Fruit fly (Drosophila melanogaster) whole organism, pupa: ENCODE results near the gene CG32192.

Experiments used
- CG10348 ChIP-seq: fragments of 200-800 bp; sonication (Bioruptor generic); IDR thresholded peaks from 2 replicates; pipeline ENCODE4 v1.3.6; 2022; ENCODE audit warnings: missing biosample characterization, missing genetic modification characterization
- CG12605 ChIP-seq: fragments of 200-800 bp; sonication (Bioruptor generic); IDR thresholded peaks from 2 replicates; pipeline ENCODE4 v1.3.6; 2022; ENCODE audit warnings: missing biosample characterization, missing genetic modification characterization
- CG13204 ChIP-seq: fragments of 200-800 bp; sonication (Bioruptor generic); optimal IDR thresholded peaks from 2 replicates; lab custom pipeline; 2018; ENCODE audit warnings: missing biosample characterization, mild to moderate bottlenecking, missing genetic modification characterization, moderate library complexity
- CG14655 ChIP-seq: fragments of 200-800 bp; sonication (Bioruptor generic); optimal IDR thresholded peaks from 3 replicates; lab custom pipeline; 2017; ENCODE audit warnings: mild to moderate bottlenecking, missing biosample characterization, missing genetic modification reagents, missing genetic modification characterization
- CG15710 ChIP-seq: fragments of 200-800 bp; sonication (Bioruptor generic); optimal IDR thresholded peaks from 2 replicates; lab custom pipeline; 2018; ENCODE audit warnings: missing biosample characterization, mild to moderate bottlenecking, missing genetic modification characterization, moderate library complexity
- CG17806 ChIP-seq: fragments of 200-800 bp; sonication (Bioruptor generic); optimal IDR thresholded peaks from 2 replicates; lab custom pipeline; 2018; ENCODE audit warnings: missing biosample characterization, mild to moderate bottlenecking, missing genetic modification characterization, moderate library complexity
- CG32121 ChIP-seq: fragments of 200-800 bp; sonication (Bioruptor generic); IDR thresholded peaks from 2 replicates; pipeline ENCODE4 v1.3.6; 2022; ENCODE audit warnings: missing biosample characterization, missing genetic modification characterization
- CG34367 ChIP-seq: fragments of 200-800 bp; sonication (Bioruptor generic); optimal IDR thresholded peaks from 2 replicates; lab custom pipeline; 2018; ENCODE audit warnings: missing biosample characterization, mild to moderate bottlenecking, missing genetic modification characterization
- CG4496 ChIP-seq: fragments of 200-800 bp; sonication (Bioruptor generic); IDR thresholded peaks from 3 replicates; pipeline ENCODE4 v1.3.6; 2022; ENCODE audit warnings: missing biosample characterization, missing genetic modification characterization
- CG8159 ChIP-seq: fragments of 200-800 bp; sonication (Bioruptor generic); optimal IDR thresholded peaks from 3 replicates; lab custom pipeline; 2018; ENCODE audit warnings: missing biosample characterization, mild to moderate bottlenecking, missing genetic modification characterization, moderate library complexity
- CG8301 ChIP-seq: fragments of 200-800 bp; sonication (Bioruptor generic); optimal IDR thresholded peaks from 2 replicates; lab custom pipeline; 2018; ENCODE audit warnings: missing biosample characterization, mild to moderate bottlenecking, missing genetic modification characterization
- CG9948 ChIP-seq: fragments of 200-800 bp; sonication (Bioruptor generic); optimal IDR thresholded peaks from 2 replicates; lab custom pipeline; 2018; ENCODE audit warnings: missing biosample characterization, mild to moderate bottlenecking, missing genetic modification characterization, moderate library complexity
- D1 ChIP-seq: fragments of 200-800 bp; sonication (Bioruptor generic); optimal IDR thresholded peaks from 2 replicates; lab custom pipeline; 2018; ENCODE audit warnings: missing biosample characterization, mild to moderate bottlenecking, missing genetic modification characterization, moderate library complexity
- EcR ChIP-seq: fragments of 200-800 bp; sonication (Bioruptor generic); optimal IDR thresholded peaks from 3 replicates; lab custom pipeline; 2019; ENCODE audit warnings: missing biosample characterization, missing genetic modification characterization, mild to moderate bottlenecking, moderate library complexity, missing genetic modification reagents
- Ets98B ChIP-seq: fragments of 200-800 bp; sonication (Bioruptor generic); IDR thresholded peaks from 2 replicates; pipeline ENCODE4 v1.3.6; 2022; ENCODE audit warnings: missing biosample characterization, missing genetic modification characterization
- Pif1A ChIP-seq: fragments of 200-800 bp; sonication (Bioruptor generic); optimal IDR thresholded peaks from 3 replicates; lab custom pipeline; 2016; ENCODE audit warnings: missing biosample characterization, missing genetic modification characterization
- Pif1B ChIP-seq: fragments of 200-800 bp; sonication (Bioruptor generic); optimal IDR thresholded peaks from 3 replicates; lab custom pipeline; 2016; ENCODE audit warnings: missing biosample characterization, missing genetic modification characterization
- Snoo ChIP-seq: fragments of 200-800 bp; sonication (Bioruptor generic); optimal IDR thresholded peaks from 3 replicates; lab custom pipeline; 2017; ENCODE audit warnings: missing biosample characterization, mild to moderate bottlenecking, missing genetic modification characterization, inconsistent platforms
- fd96Ca ChIP-seq: fragments of 200-800 bp; sonication (Bioruptor generic); IDR thresholded peaks from 3 replicates; pipeline ENCODE4 v1.3.6; 2022; ENCODE audit warnings: missing biosample characterization, missing genetic modification characterization
- gl ChIP-seq: fragments of 200-800 bp; sonication (Bioruptor generic); optimal IDR thresholded peaks from 2 replicates; lab custom pipeline; 2018; ENCODE audit warnings: missing biosample characterization, mild to moderate bottlenecking, missing genetic modification characterization
- rn ChIP-seq: fragments of 200-800 bp; sonication (Bioruptor generic); IDR thresholded peaks from 2 replicates; pipeline ENCODE4 v1.3.6; 2022; ENCODE audit warnings: missing biosample characterization, missing genetic modification characterization

Gene CG32192

dm6 chr3L:18044333-18045043 lies 4.4 kb downstream of the CG32192 start:
- TF ChIP-seq Ets98B (GFP tag; lab: Robert Waterston, UW) (no peak), CG8159 (no peak), CG32121 (GFP tag; lab: Robert Waterston, UW) (0 out of 2 replicates have a peak, but pooled peaks have one; percentile 39)

- TF ChIP-seq CG9948 (tag; lab: Kevin White, UChicago) (peak; percentile 6), EcR (GFP tag; lab: Kevin White, UChicago) (peak; percentile 74), CG17806 (tag; lab: Kevin White, UChicago) (peak; percentile 14), CG4496 (no peak), rn (no peak), CG8159 (peak; percentile 25), CG15710 (tag; lab: Kevin White, UChicago) (peak; percentile 17), CG10348 (GFP tag; lab: Robert Waterston, UW) (no peak)
These were observed 6.6 kb downstream of the CG32192 start for dm6 chr3L:18046590-18047158.

DNA sequence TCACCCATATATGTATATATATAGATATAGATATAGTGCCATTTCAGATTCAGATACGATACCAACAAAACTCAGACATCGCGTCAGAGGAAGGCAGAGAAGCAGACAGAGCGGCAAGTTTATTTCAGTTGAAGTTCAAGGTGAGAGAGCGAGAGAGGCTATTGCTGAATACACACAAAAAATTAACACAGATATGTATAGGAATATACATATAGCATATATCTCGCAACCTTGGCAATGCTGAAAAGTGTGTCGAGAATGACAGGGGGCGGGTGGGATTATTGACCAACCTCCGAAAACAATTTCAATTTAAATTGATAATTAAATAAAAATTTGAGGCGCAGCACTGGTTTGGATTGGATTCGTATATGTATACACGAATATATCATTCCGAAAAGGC lies 16.9 kb downstream of the CG32192 start:
- TF ChIP-seq CG8301 (tag; lab: Kevin White, UChicago) (no peak), EcR (GFP tag; lab: Kevin White, UChicago) (peak; percentile 93), CG12605 (no peak), CG17806 (tag; lab: Kevin White, UChicago) (no peak), CG15710 (tag; lab: Kevin White, UChicago) (no peak), fd96Ca (GFP tag; lab: Robert Waterston, UW) (no peak), CG13204 (no peak), CG9948 (tag; lab: Kevin White, UChicago) (no peak)

DNA sequence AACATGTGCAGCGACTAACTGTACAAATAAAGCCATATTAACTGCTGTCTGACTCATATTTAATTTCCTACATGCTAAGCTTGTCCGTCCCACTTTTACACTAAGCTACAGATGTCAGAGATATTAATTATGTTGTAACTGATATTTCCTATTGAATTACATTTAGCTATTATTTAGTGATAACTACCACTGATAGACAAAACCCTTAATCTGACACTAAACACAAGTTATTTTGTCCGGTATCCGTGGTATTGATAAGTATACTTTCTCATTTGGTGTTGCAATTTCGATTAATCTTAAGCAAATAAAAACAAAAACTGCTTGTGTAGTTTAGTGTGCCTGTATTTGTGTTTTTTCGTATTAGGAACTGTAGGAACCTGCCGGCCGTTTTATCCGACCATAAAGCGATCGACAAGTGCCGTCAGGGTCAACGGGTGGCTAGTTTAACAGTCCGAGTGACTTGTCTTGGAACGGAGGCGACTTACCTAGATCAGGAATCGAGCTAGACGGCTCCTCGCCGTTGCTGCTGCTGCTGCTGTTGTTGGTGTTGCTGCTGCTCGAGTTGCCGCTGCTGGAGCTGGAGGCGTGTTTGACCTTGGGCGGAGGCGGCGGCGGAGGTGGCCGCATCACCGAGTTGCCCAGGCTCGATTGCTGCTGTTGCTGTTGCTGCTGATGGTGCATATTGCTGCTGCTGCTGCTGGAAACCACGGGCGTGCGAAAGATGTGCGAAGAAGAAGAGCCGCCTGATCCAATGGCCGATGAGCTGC lies 17.8 kb downstream of the CG32192 start:
- TF ChIP-seq CG17806 (tag; lab: Kevin White, UChicago) (peak; percentile 60), fd96Ca (GFP tag; lab: Robert Waterston, UW) (no peak), rn (no peak), Pif1A (GFP tag; lab: Kevin White, UChicago) (no peak), CG15710 (tag; lab: Kevin White, UChicago) (peak; percentile 68), CG8159 (no peak), CG8301 (tag; lab: Kevin White, UChicago) (no peak), CG4496 (no peak), Snoo (tag; lab: Kevin White, UChicago) (no peak), CG14655 (GFP tag; lab: Kevin White, UChicago) (no peak), gl (peak; percentile 17), EcR (GFP tag; lab: Kevin White, UChicago) (peak; percentile 80), CG34367 (tag; lab: Kevin White, UChicago) (peak; percentile 53), CG9948 (tag; lab: Kevin White, UChicago) (peak; percentile 19), CG13204 (peak; percentile 78)

- no peak for TF ChIP-seq CG9948 (tag; lab: Kevin White, UChicago)
- no peak for TF ChIP-seq rn
- no peak for TF ChIP-seq CG13204
- TF ChIP-seq CG8159, result no peak
- no peak for TF ChIP-seq CG34367 (tag; lab: Kevin White, UChicago)
- TF ChIP-seq CG14655 (GFP tag; lab: Kevin White, UChicago), result no peak
- TF ChIP-seq CG32121 (GFP tag; lab: Robert Waterston, UW), result no peak
- no peak for TF ChIP-seq CG15710 (tag; lab: Kevin White, UChicago)
- no peak for TF ChIP-seq CG8301 (tag; lab: Kevin White, UChicago)
- no peak for TF ChIP-seq Pif1A (GFP tag; lab: Kevin White, UChicago)
These were observed 21.1 kb downstream of the CG32192 start for dm6 chr3L:18061240-18061639.

dm6 chr3L:18061713-18062365 lies 21.7 kb downstream of the CG32192 start:
- TF ChIP-seq EcR (GFP tag; lab: Kevin White, UChicago) (peak; percentile 84), Pif1A (GFP tag; lab: Kevin White, UChicago) (peak; percentile 40), CG14655 (GFP tag; lab: Kevin White, UChicago) (peak; percentile 40), gl (peak; percentile 41), CG32121 (GFP tag; lab: Robert Waterston, UW) (no peak), CG10348 (GFP tag; lab: Robert Waterston, UW) (no peak), CG8159 (peak; percentile 28), Ets98B (GFP tag; lab: Robert Waterston, UW) (peak; percentile 12; the same call in 1 of the 2 replicates), CG17806 (tag; lab: Kevin White, UChicago) (peak; percentile 2), CG12605 (peak; percentile 59; the same call in 1 of the 2 replicates), CG8301 (tag; lab: Kevin White, UChicago) (peak; percentile 45), CG4496 (peak; percentile 39; the same call in 1 of the 3 replicates), CG13204 (peak; percentile 15), Snoo (tag; lab: Kevin White, UChicago) (peak; percentile 65), CG34367 (tag; lab: Kevin White, UChicago) (peak; percentile 29), Pif1B (GFP tag; lab: Kevin White, UChicago) (peak; percentile 49), D1 (tag; lab: Kevin White, UChicago) (peak; percentile 23), fd96Ca (GFP tag; lab: Robert Waterston, UW) (no peak), CG9948 (tag; lab: Kevin White, UChicago) (no peak), rn (no peak), CG15710 (tag; lab: Kevin White, UChicago) (peak; percentile 16)
